Fruit fly (Drosophila melanogaster) whole organism, pupa: ENCODE measurements around the gene Tsp29Fb.
A peak's percentile ranks its signal among the peaks of the same experiment; 100 is the strongest.

Experiments
- CG10348 ChIP-seq: fragments of 200-800 bp; sonication (Bioruptor generic); IDR thresholded peaks from 2 replicates; pipeline ENCODE4 v1.3.6; 2022; ENCODE audit warnings: missing biosample characterization, missing genetic modification characterization
- CG12605 ChIP-seq: fragments of 200-800 bp; sonication (Bioruptor generic); IDR thresholded peaks from 2 replicates; pipeline ENCODE4 v1.3.6; 2022; ENCODE audit warnings: missing biosample characterization, missing genetic modification characterization
- CG13204 ChIP-seq: fragments of 200-800 bp; sonication (Bioruptor generic); optimal IDR thresholded peaks from 2 replicates; lab custom pipeline; 2018; ENCODE audit warnings: missing biosample characterization, mild to moderate bottlenecking, missing genetic modification characterization, moderate library complexity
- CG14655 ChIP-seq: fragments of 200-800 bp; sonication (Bioruptor generic); optimal IDR thresholded peaks from 3 replicates; lab custom pipeline; 2017; ENCODE audit warnings: mild to moderate bottlenecking, missing biosample characterization, missing genetic modification reagents, missing genetic modification characterization
- CG15710 ChIP-seq: fragments of 200-800 bp; sonication (Bioruptor generic); optimal IDR thresholded peaks from 2 replicates; lab custom pipeline; 2018; ENCODE audit warnings: missing biosample characterization, mild to moderate bottlenecking, missing genetic modification characterization, moderate library complexity
- CG17806 ChIP-seq: fragments of 200-800 bp; sonication (Bioruptor generic); optimal IDR thresholded peaks from 2 replicates; lab custom pipeline; 2018; ENCODE audit warnings: missing biosample characterization, mild to moderate bottlenecking, missing genetic modification characterization, moderate library complexity
- CG32121 ChIP-seq: fragments of 200-800 bp; sonication (Bioruptor generic); IDR thresholded peaks from 2 replicates; pipeline ENCODE4 v1.3.6; 2022; ENCODE audit warnings: missing biosample characterization, missing genetic modification characterization
- CG34367 ChIP-seq: fragments of 200-800 bp; sonication (Bioruptor generic); optimal IDR thresholded peaks from 2 replicates; lab custom pipeline; 2018; ENCODE audit warnings: missing biosample characterization, mild to moderate bottlenecking, missing genetic modification characterization
- CG4496 ChIP-seq: fragments of 200-800 bp; sonication (Bioruptor generic); IDR thresholded peaks from 3 replicates; pipeline ENCODE4 v1.3.6; 2022; ENCODE audit warnings: missing biosample characterization, missing genetic modification characterization
- CG8159 ChIP-seq: fragments of 200-800 bp; sonication (Bioruptor generic); optimal IDR thresholded peaks from 3 replicates; lab custom pipeline; 2018; ENCODE audit warnings: missing biosample characterization, mild to moderate bottlenecking, missing genetic modification characterization, moderate library complexity
- CG8301 ChIP-seq: fragments of 200-800 bp; sonication (Bioruptor generic); optimal IDR thresholded peaks from 2 replicates; lab custom pipeline; 2018; ENCODE audit warnings: missing biosample characterization, mild to moderate bottlenecking, missing genetic modification characterization
- CG9948 ChIP-seq: fragments of 200-800 bp; sonication (Bioruptor generic); optimal IDR thresholded peaks from 2 replicates; lab custom pipeline; 2018; ENCODE audit warnings: missing biosample characterization, mild to moderate bottlenecking, missing genetic modification characterization, moderate library complexity
- D1 ChIP-seq: fragments of 200-800 bp; sonication (Bioruptor generic); optimal IDR thresholded peaks from 2 replicates; lab custom pipeline; 2018; ENCODE audit warnings: missing biosample characterization, mild to moderate bottlenecking, missing genetic modification characterization, moderate library complexity
- EcR ChIP-seq: fragments of 200-800 bp; sonication (Bioruptor generic); optimal IDR thresholded peaks from 3 replicates; lab custom pipeline; 2019; ENCODE audit warnings: missing biosample characterization, missing genetic modification characterization, mild to moderate bottlenecking, moderate library complexity, missing genetic modification reagents
- Ets98B ChIP-seq: fragments of 200-800 bp; sonication (Bioruptor generic); IDR thresholded peaks from 2 replicates; pipeline ENCODE4 v1.3.6; 2022; ENCODE audit warnings: missing biosample characterization, missing genetic modification characterization
- Pif1A ChIP-seq: fragments of 200-800 bp; sonication (Bioruptor generic); optimal IDR thresholded peaks from 3 replicates; lab custom pipeline; 2016; ENCODE audit warnings: missing biosample characterization, missing genetic modification characterization
- Pif1B ChIP-seq: fragments of 200-800 bp; sonication (Bioruptor generic); optimal IDR thresholded peaks from 3 replicates; lab custom pipeline; 2016; ENCODE audit warnings: missing biosample characterization, missing genetic modification characterization
- Snoo ChIP-seq: fragments of 200-800 bp; sonication (Bioruptor generic); optimal IDR thresholded peaks from 3 replicates; lab custom pipeline; 2017; ENCODE audit warnings: missing biosample characterization, mild to moderate bottlenecking, missing genetic modification characterization, inconsistent platforms
- fd96Ca ChIP-seq: fragments of 200-800 bp; sonication (Bioruptor generic); IDR thresholded peaks from 3 replicates; pipeline ENCODE4 v1.3.6; 2022; ENCODE audit warnings: missing biosample characterization, missing genetic modification characterization
- gl ChIP-seq: fragments of 200-800 bp; sonication (Bioruptor generic); optimal IDR thresholded peaks from 2 replicates; lab custom pipeline; 2018; ENCODE audit warnings: missing biosample characterization, mild to moderate bottlenecking, missing genetic modification characterization
- rn ChIP-seq: fragments of 200-800 bp; sonication (Bioruptor generic); IDR thresholded peaks from 2 replicates; pipeline ENCODE4 v1.3.6; 2022; ENCODE audit warnings: missing biosample characterization, missing genetic modification characterization

Tsp29Fb gene

DNA sequence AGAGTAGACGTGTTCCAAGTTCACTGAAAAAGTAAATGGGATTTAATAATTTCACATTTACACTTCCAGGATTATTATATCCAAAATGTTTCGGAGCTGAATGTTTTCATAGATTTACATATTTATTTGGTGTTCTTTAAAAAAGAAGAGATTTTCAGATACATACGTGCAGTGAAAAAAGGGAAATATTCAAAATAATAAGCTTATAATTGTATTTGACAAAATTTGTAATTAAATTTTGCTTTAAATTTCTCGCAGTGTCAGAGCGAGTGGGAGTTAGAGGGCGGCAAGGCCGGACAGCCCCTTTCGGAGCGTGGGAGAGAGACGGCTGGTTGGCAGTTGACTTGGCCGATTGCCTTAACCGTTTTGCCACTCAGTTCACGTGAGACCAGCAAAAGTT lies at the start of gene Tsp29Fb:
Gene Tsp29Fb, plus strand, starts transcription at position 388 of the 400 bp plus-strand sequence.
- TF ChIP-seq Ets98B (GFP tag; lab: Robert Waterston, UW) (peak; percentile 36), CG34367 (tag; lab: Kevin White, UChicago) (no peak), CG13204 (no peak), Pif1A (GFP tag; lab: Kevin White, UChicago) (peak; percentile 48), gl (tag; lab: Kevin White, UChicago) (no peak), CG4496 (GFP tag; lab: Robert Waterston, UW) (0 out of 3 replicates have a peak, but pooled peaks have one; percentile 31), CG8159 (tag; lab: Kevin White, UChicago) (peak; percentile 59), Pif1B (GFP tag; lab: Kevin White, UChicago) (peak; percentile 18), Snoo (tag; lab: Kevin White, UChicago) (peak; percentile 62), EcR (GFP tag; lab: Kevin White, UChicago) (no peak), rn (GFP tag; lab: Robert Waterston, UW) (no peak), CG9948 (tag; lab: Kevin White, UChicago) (no peak)
- TF ChIP-seq, all 21 proteins: peak for 6

DNA sequence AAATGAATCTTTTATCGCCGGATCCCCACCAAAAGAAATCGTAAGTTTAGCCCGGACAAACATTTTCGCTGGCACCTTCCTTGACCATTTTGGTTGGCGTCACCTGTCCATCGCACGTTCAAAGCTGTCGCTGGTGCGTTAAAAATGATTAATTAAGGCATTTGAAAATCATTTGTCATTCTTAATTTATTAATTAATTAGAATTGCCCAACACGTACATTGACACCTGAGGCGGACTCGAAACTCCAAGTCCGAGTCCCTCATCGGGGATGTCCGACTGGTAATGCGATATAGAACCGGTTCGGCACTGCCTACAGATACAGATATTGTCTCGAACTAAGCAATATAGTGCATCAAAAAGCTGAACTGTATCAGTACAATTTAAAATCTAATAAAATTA lies 49.0 kb upstream of the Tsp29Fb start:
- TF ChIP-seq rn (GFP tag; lab: Robert Waterston, UW) (no peak), CG34367 (tag; lab: Kevin White, UChicago) (no peak), EcR (GFP tag; lab: Kevin White, UChicago) (no peak)

DNA sequence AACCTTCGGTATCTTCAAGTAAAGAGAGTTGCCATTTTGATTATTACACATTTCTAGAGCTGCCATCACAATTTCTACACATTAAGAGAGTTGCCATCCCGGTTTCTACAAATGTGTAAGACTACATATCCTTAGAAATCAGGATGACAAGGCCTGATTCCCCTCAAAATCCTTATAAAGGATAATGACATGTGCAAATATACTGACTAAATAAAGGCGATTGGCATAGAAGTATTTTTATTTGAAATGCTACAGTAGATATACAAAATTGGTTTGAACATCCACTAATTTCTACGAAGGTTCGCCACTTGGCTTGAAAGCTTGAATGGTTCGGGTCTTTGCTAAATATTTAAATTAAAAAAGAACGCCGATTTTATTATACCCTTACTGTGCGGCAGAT lies 48.5 kb upstream of the Tsp29Fb start:
- TF ChIP-seq Pif1A (GFP tag; lab: Kevin White, UChicago) (no peak), Snoo (tag; lab: Kevin White, UChicago) (no peak), CG34367 (tag; lab: Kevin White, UChicago) (no peak), CG8301 (no peak), D1 (tag; lab: Kevin White, UChicago) (no peak), CG10348 (GFP tag; lab: Robert Waterston, UW) (no peak), gl (tag; lab: Kevin White, UChicago) (no peak), CG9948 (tag; lab: Kevin White, UChicago) (no peak), CG17806 (tag; lab: Kevin White, UChicago) (no peak), Pif1B (GFP tag; lab: Kevin White, UChicago) (no peak), CG32121 (no peak), CG12605 (no peak), CG13204 (no peak)

DNA sequence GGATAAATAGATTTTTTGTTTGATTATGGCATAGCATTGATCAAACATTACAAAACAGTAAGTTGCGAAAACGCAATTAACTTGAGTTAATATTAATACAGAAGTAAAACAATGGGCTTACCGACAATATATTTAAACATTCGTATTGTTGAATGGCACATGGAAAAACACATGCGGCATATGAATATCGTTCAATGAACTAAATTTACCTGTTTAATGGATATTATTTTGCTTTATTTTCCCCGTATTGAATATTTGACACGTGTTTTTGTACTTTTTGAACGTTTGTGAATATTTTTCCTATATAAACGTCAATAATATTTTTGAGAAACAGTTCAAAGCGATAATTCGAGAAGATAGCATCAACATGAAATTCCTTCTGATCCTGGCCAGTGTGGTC lies 46.0 kb upstream of the Tsp29Fb start, which contains the start of gene CG42713:
Gene CG42713, plus strand, starts transcription at position 301 of the 400 bp plus-strand sequence.
- TF ChIP-seq CG34367 (tag; lab: Kevin White, UChicago): no peak

DNA sequence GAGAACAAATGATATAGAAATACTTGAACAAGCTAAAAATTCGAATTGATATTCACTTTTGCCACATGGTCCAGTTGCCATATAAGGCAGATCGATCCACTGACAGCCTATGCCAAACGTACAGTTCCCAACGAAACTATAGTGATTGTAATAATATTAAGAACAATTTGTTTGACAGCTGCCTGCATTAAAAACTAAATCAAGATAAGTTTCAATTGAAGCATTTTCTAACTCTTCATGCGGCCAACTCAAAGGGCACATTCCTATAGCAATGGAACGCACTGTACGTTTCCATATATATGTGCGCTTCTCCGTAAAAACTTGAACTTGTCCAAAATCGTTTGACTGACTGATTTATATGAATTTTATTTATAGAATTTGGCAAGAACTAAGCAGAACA lies 43.0 kb upstream of the Tsp29Fb start:
- TF ChIP-seq CG9948 (tag; lab: Kevin White, UChicago): no peak
- TF ChIP-seq CG4496 (GFP tag; lab: Robert Waterston, UW): 0 out of 3 replicates have a peak, but pooled peaks have one; percentile 21
- TF ChIP-seq Ets98B (GFP tag; lab: Robert Waterston, UW): no peak
- no peak for TF ChIP-seq CG14655 (GFP tag; lab: Kevin White, UChicago)
- TF ChIP-seq rn (GFP tag; lab: Robert Waterston, UW): no peak
- no peak for TF ChIP-seq CG15710
- no peak for TF ChIP-seq CG8159 (tag; lab: Kevin White, UChicago)
- no peak; the same call in 2 of the 3 replicates for TF ChIP-seq fd96Ca

DNA sequence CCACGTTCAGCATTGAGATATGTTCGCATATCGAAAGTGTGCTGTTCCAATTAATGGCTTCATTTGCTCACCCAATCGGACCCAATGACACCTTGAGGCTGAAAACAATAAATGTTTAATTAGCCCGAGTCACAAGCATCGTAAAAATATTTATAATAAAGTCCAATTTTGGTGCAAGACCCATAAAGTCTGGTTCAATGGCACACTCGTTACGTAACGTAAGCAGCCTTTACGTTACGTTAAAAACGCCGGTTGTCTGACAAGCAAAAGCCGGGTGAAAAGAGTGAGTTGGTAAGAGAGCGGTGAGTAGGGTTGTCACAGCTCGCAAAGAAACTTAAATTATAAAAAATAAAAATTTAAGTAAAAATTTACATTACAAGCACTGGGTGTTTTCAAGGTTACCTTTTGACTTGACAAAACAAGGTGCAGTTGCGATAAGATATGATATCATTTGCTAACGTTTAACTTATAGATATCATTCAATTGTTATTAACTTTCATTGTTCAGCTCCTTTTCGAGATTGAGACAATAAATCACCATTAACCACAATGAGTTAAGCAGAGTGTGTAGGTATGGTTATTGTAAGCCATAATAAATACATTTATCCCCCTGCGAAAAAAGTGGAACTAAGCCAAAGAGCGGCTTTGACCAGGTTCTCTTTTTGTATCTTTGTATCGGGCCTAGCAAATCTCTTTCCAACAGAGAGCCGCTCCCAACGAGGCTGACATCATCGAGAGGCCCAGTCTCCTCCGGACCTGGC lies 39.1 kb upstream of the Tsp29Fb start:
- peak; percentile 77 for TF ChIP-seq CG17806 (tag; lab: Kevin White, UChicago)
- TF ChIP-seq Pif1A (GFP tag; lab: Kevin White, UChicago): peak; percentile 55
- TF ChIP-seq CG34367 (tag; lab: Kevin White, UChicago): peak; percentile 65
- peak; percentile 81 for TF ChIP-seq CG8301
- no peak for TF ChIP-seq CG10348 (GFP tag; lab: Robert Waterston, UW)
- peak; percentile 83 for TF ChIP-seq CG8159 (tag; lab: Kevin White, UChicago)
- peak; percentile 76 for TF ChIP-seq CG9948 (tag; lab: Kevin White, UChicago)
- TF ChIP-seq gl (tag; lab: Kevin White, UChicago): peak; percentile 39
- peak; percentile 72 for TF ChIP-seq Snoo (tag; lab: Kevin White, UChicago)
- no peak for TF ChIP-seq D1 (tag; lab: Kevin White, UChicago)
- peak; percentile 37 for TF ChIP-seq CG13204
- peak; percentile 88 for TF ChIP-seq CG14655 (GFP tag; lab: Kevin White, UChicago)
- peak; percentile 62 for TF ChIP-seq Ets98B (GFP tag; lab: Robert Waterston, UW)
- TF ChIP-seq CG15710: peak; percentile 71
- peak; percentile 57; the same call in 2 of the 3 replicates for TF ChIP-seq fd96Ca
- TF ChIP-seq CG4496 (GFP tag; lab: Robert Waterston, UW): peak; percentile 40; the same call in 1 of the 3 replicates
- TF ChIP-seq rn (GFP tag; lab: Robert Waterston, UW): no peak
- TF ChIP-seq CG12605: no peak; the same call in 1 of the 2 replicates
- TF ChIP-seq Pif1B (GFP tag; lab: Kevin White, UChicago): peak; percentile 81
- TF ChIP-seq CG32121: peak; percentile 39; the same call in 1 of the 2 replicates
- TF ChIP-seq EcR (GFP tag; lab: Kevin White, UChicago): peak; percentile 63
- TF ChIP-seq, all 21 proteins: peak for 17
